Worm (Caenorhabditis elegans): ENCODE data around the gene F22E5.12.

ce11 chrII:2649539-2649938 is 2.9 kb upstream of the F22E5.12 start, which contains the start of the genes F22E5.13 and F22E5.6:
- TF ChIP-seq alr-1 (tag; optimal IDR thresholded peaks at IDR 0.05) (no peak), snpc-4 (tag; optimal IDR thresholded peaks at IDR 0.05) (no peak), nhr-23 (tag; optimal IDR thresholded peaks at IDR 0.05) (no peak), ztf-11 (tag; optimal IDR thresholded peaks at IDR 0.05) (no peak), elt-1 (tag; optimal IDR thresholded peaks at IDR 0.05) (no peak), nhr-11 (tag; optimal IDR thresholded peaks at IDR 0.05) (no peak)

Measured in whole organism, L2 larva.